Worm (Caenorhabditis elegans) whole organism, young adult: ENCODE results near the gene lipl-2.

Experiments used
- B0035.1 ChIP-seq: sonication (generic microtip); optimal IDR thresholded peaks from 2 replicates; lab custom pipeline; 2016; ENCODE audit warnings: missing genetic modification characterization, mild to moderate bottlenecking, missing compliant biosample characterization, missing genotype, missing genetic modification reagents
- B0336.3 ChIP-seq: fragments of 200-800 bp; sonication (Bioruptor generic); IDR thresholded peaks from 2 replicates; pipeline ENCODE4 v1.3.6; 2022; ENCODE audit warnings: missing genetic modification characterization, missing compliant biosample characterization
- D2030.7 ChIP-seq: fragments of 200-800 bp; sonication (Bioruptor generic); IDR thresholded peaks from 2 replicates; pipeline ENCODE4 v1.3.6; 2022; ENCODE audit warnings: missing genetic modification reagents, missing genetic modification characterization, missing compliant biosample characterization
- F39B2.1 ChIP-seq: fragments of 200-800 bp; sonication (Bioruptor generic); IDR thresholded peaks from 2 replicates; pipeline ENCODE4 v1.3.6; 2022; ENCODE audit warnings: missing genetic modification reagents, missing genetic modification characterization, missing compliant biosample characterization
- K12H6.12 ChIP-seq: fragments of 200-800 bp; sonication (Bioruptor generic); optimal IDR thresholded peaks from 2 replicates; lab custom pipeline; 2018; ENCODE audit warnings: mild to moderate bottlenecking, missing genetic modification characterization, missing compliant biosample characterization
- Y79H2A.3 ChIP-seq: fragments of 200-800 bp; sonication (Bioruptor generic); conservative IDR thresholded peaks from 2 replicates; pipeline ENCODE4 v1.3.6; 2022; ENCODE audit warnings: missing genetic modification reagents, missing genetic modification characterization, missing compliant biosample characterization
- Y95B8A.8 ChIP-seq: fragments of 200-800 bp; sonication (Bioruptor generic); IDR thresholded peaks from 2 replicates; pipeline ENCODE4 v1.3.6; 2022; ENCODE audit warnings: missing genetic modification reagents, missing genetic modification characterization, missing compliant biosample characterization
- athp-1 ChIP-seq: sonication (generic microtip); optimal IDR thresholded peaks from 2 replicates; lab custom pipeline; 2017; ENCODE audit warnings: mild to moderate bottlenecking, missing genetic modification characterization, missing compliant biosample characterization
- attf-5 ChIP-seq: fragments of 200-800 bp; sonication (Bioruptor generic); optimal IDR thresholded peaks from 2 replicates; lab custom pipeline; 2018; ENCODE audit warnings: mild to moderate bottlenecking, missing genetic modification characterization, missing compliant biosample characterization
- bed-1 ChIP-seq: fragments of 200-800 bp; sonication (Bioruptor generic); IDR thresholded peaks from 2 replicates; pipeline ENCODE4 v1.3.6; 2022; ENCODE audit warnings: missing genetic modification reagents, missing genetic modification characterization, missing compliant biosample characterization
- cebp-1 ChIP-seq, 2 experiments: fragments of 200-800 bp in 1 of 2; sonication (Bioruptor generic) in 1 of 2; sonication (generic microtip) in 1 of 2; IDR thresholded peaks in 1 of 2; optimal IDR thresholded peaks in 1 of 2; 2 replicates each; pipeline versions ENCODE4 v1.3.6 to Lab custom; 2017 to 2022; ENCODE audit warnings: missing compliant biosample characterization in 2 of 2, missing genetic modification characterization in 2 of 2, mild to moderate bottlenecking in 1 of 2, missing genetic modification reagents in 1 of 2, moderate library complexity in 1 of 2
- ceh-27 ChIP-seq: fragments of 200-800 bp; sonication (Bioruptor generic); optimal IDR thresholded peaks from 2 replicates; lab custom pipeline; 2018; ENCODE audit warnings: mild to moderate bottlenecking, missing genetic modification characterization, moderate library complexity, missing compliant biosample characterization
- ceh-40 ChIP-seq: fragments of 200-800 bp; sonication (Bioruptor generic); IDR thresholded peaks from 2 replicates; pipeline ENCODE4 v1.3.6; 2022; ENCODE audit warnings: missing genetic modification characterization, missing compliant biosample characterization
- ceh-58 ChIP-seq: fragments of 200-800 bp; sonication (Bioruptor generic); IDR thresholded peaks from 2 replicates; pipeline ENCODE4 v1.3.6; 2022; ENCODE audit warnings: missing genetic modification characterization, missing compliant biosample characterization
- ceh-79 ChIP-seq: sonication (generic microtip); optimal IDR thresholded peaks from 2 replicates; lab custom pipeline; 2017; ENCODE audit warnings: mild to moderate bottlenecking, missing genetic modification characterization, missing compliant biosample characterization
- ceh-91 ChIP-seq: fragments of 200-800 bp; sonication (Bioruptor generic); IDR thresholded peaks from 2 replicates; pipeline ENCODE4 v1.3.6; 2022; ENCODE audit warnings: missing genetic modification reagents, missing genetic modification characterization, missing compliant biosample characterization
- chd-7 ChIP-seq: sonication (generic microtip); optimal IDR thresholded peaks from 2 replicates; lab custom pipeline; 2016; ENCODE audit warnings: mild to moderate bottlenecking, missing genetic modification characterization, moderate library complexity, missing compliant biosample characterization
- dox-1 ChIP-seq: fragments of 200-800 bp; sonication (Bioruptor generic); IDR thresholded peaks from 2 replicates; pipeline ENCODE4 v1.3.6; 2022; ENCODE audit warnings: missing genetic modification reagents, missing genetic modification characterization, missing compliant biosample characterization
- dpl-1 ChIP-seq: fragments of 150-350 bp; optimal IDR thresholded peaks from 2 replicates; lab custom pipeline; 2014; ENCODE audit warnings: missing biosample characterization, missing genetic modification reagents, missing genetic modification characterization
- egrh-3 ChIP-seq: fragments of 200-800 bp; sonication (Bioruptor generic); IDR thresholded peaks from 2 replicates; pipeline ENCODE4 v1.3.6; 2022; ENCODE audit warnings: missing genetic modification reagents, missing genetic modification characterization, missing compliant biosample characterization
- fkh-3 ChIP-seq: sonication (generic microtip); optimal IDR thresholded peaks from 2 replicates; lab custom pipeline; 2016; ENCODE audit warnings: mild to moderate bottlenecking, missing genetic modification characterization, missing compliant biosample characterization
- gei-17 ChIP-seq: fragments of 200-800 bp; sonication (Bioruptor generic); optimal IDR thresholded peaks from 2 replicates; lab custom pipeline; 2018; ENCODE audit warnings: mild to moderate bottlenecking, missing genetic modification characterization, missing compliant biosample characterization
- hsf-1 ChIP-seq: fragments of 200-800 bp; sonication (Bioruptor generic); IDR thresholded peaks from 2 replicates; pipeline ENCODE4 v1.3.6; 2022; ENCODE audit warnings: missing genetic modification reagents, missing genetic modification characterization, missing compliant biosample characterization
- lag-1 ChIP-seq: fragments of 200-800 bp; sonication (Bioruptor generic); IDR thresholded peaks from 2 replicates; pipeline ENCODE4 v1.3.6; 2022; ENCODE audit warnings: missing genetic modification reagents, missing genetic modification characterization, missing compliant biosample characterization
- let-526 ChIP-seq: fragments of 200-800 bp; sonication (Bioruptor generic); IDR thresholded peaks from 2 replicates; pipeline ENCODE4 v1.3.6; 2022; ENCODE audit warnings: missing genetic modification reagents, missing genetic modification characterization, missing compliant biosample characterization
- let-607 ChIP-seq, 2 experiments: fragments of 200-800 bp in 1 of 2; sonication (Bioruptor generic) in 1 of 2; sonication (generic microtip) in 1 of 2; optimal IDR thresholded peaks; 2 replicates each; lab custom pipeline; 2016 to 2018; ENCODE audit warnings: mild to moderate bottlenecking in 2 of 2, missing compliant biosample characterization in 2 of 2, missing genetic modification characterization in 2 of 2, moderate library complexity in 2 of 2, missing genotype in 1 of 2
- lin-26 ChIP-seq: fragments of 200-800 bp; sonication (Bioruptor generic); IDR thresholded peaks from 2 replicates; pipeline ENCODE4 v1.3.6; 2022; ENCODE audit warnings: missing genetic modification reagents, missing genetic modification characterization, missing compliant biosample characterization
- lin-54 ChIP-seq: fragments of 200-800 bp; sonication (Bioruptor generic); optimal IDR thresholded peaks from 2 replicates; lab custom pipeline; 2018; ENCODE audit warnings: mild to moderate bottlenecking, missing genetic modification characterization, missing compliant biosample characterization
- lsy-27 ChIP-seq: sonication (generic microtip); optimal IDR thresholded peaks from 2 replicates; lab custom pipeline; 2017; ENCODE audit warnings: missing genetic modification characterization, mild to moderate bottlenecking, missing compliant biosample characterization, antibody characterized with exemption, missing genotype, borderline replicate concordance; ENCODE audit not compliant: insufficient read depth
- madf-10 ChIP-seq: sonication (generic microtip); optimal IDR thresholded peaks from 2 replicates; lab custom pipeline; 2016; ENCODE audit warnings: mild to moderate bottlenecking, missing genetic modification characterization, missing compliant biosample characterization
- madf-8 ChIP-seq: fragments of 200-800 bp; sonication (Bioruptor generic); conservative IDR thresholded peaks from 2 replicates; pipeline ENCODE4 v1.3.6; 2022; ENCODE audit warnings: missing genetic modification reagents, missing genetic modification characterization, missing compliant biosample characterization
- mes-4 ChIP-seq: sonication (generic microtip); optimal IDR thresholded peaks from 2 replicates; lab custom pipeline; 2016; ENCODE audit warnings: missing genotype, missing genetic modification characterization, missing compliant biosample characterization
- nhr-179 ChIP-seq: sonication (generic microtip); optimal IDR thresholded peaks from 2 replicates; lab custom pipeline; 2016; ENCODE audit warnings: mild to moderate bottlenecking, missing genetic modification characterization, missing compliant biosample characterization
- nhr-80 ChIP-seq: sonication (generic microtip); optimal IDR thresholded peaks from 2 replicates; lab custom pipeline; 2016; ENCODE audit warnings: missing genetic modification characterization, missing compliant biosample characterization
- pbrm-1 ChIP-seq: fragments of 200-800 bp; sonication (Bioruptor generic); IDR thresholded peaks from 2 replicates; pipeline ENCODE4 v1.3.6; 2022; ENCODE audit warnings: missing genetic modification reagents, missing genetic modification characterization, missing compliant biosample characterization
- rec-8 ChIP-seq, 2 experiments: sonication (generic microtip); optimal IDR thresholded peaks; 2 replicates each; lab custom pipeline; 2016; ENCODE audit warnings: mild to moderate bottlenecking in 2 of 2, missing genetic modification characterization in 2 of 2, missing genetic modification reagents in 2 of 2, missing genotype in 2 of 2, missing biosample characterization in 1 of 2, missing compliant biosample characterization in 1 of 2, moderate library complexity in 1 of 2
- repo-1 ChIP-seq: sonication (generic microtip); optimal IDR thresholded peaks from 2 replicates; lab custom pipeline; 2017; ENCODE audit warnings: mild to moderate bottlenecking, missing genetic modification characterization, missing compliant biosample characterization
- snpc-1.3 ChIP-seq: sonication (generic microtip); optimal IDR thresholded peaks from 2 replicates; lab custom pipeline; 2017; ENCODE audit warnings: missing genetic modification characterization, mild to moderate bottlenecking, missing compliant biosample characterization, antibody characterized with exemption, moderate library complexity, missing genotype, missing genetic modification reagents; ENCODE audit not compliant: insufficient read depth
- snpc-4 ChIP-seq, 5 experiments: fragments of 150-350 bp in 1 of 5; sonication (generic microtip) in 4 of 5; optimal IDR thresholded peaks; 2 replicates each; lab custom pipeline; 2014 to 2018; ENCODE audit warnings: missing genetic modification characterization in 5 of 5, missing biosample characterization in 3 of 5, antibody characterized with exemption in 2 of 5, mild to moderate bottlenecking in 2 of 5, missing compliant biosample characterization in 2 of 5, missing genotype in 2 of 5, moderate library complexity in 2 of 5, missing genetic modification reagents in 1 of 5
- somi-1 ChIP-seq: fragments of 200-800 bp; sonication (Bioruptor generic); optimal IDR thresholded peaks from 2 replicates; lab custom pipeline; 2018; ENCODE audit warnings: mild to moderate bottlenecking, missing genetic modification characterization, missing compliant biosample characterization
- tlf-1 ChIP-seq: fragments of 200-800 bp; sonication (Bioruptor generic); optimal IDR thresholded peaks from 2 replicates; lab custom pipeline; 2018; ENCODE audit warnings: mild to moderate bottlenecking, missing genetic modification characterization, missing compliant biosample characterization
- zfh-2 ChIP-seq: fragments of 200-800 bp; sonication (Bioruptor generic); conservative IDR thresholded peaks from 2 replicates; pipeline ENCODE4 v1.3.6; 2022; ENCODE audit warnings: missing genetic modification reagents, missing genetic modification characterization, missing compliant biosample characterization
- ztf-26 ChIP-seq: sonication (generic microtip); optimal IDR thresholded peaks from 2 replicates; lab custom pipeline; 2017; ENCODE audit warnings: missing genetic modification characterization, missing compliant biosample characterization
- ztf-28 ChIP-seq: fragments of 200-800 bp; sonication (Bioruptor generic); IDR thresholded peaks from 2 replicates; pipeline ENCODE4 v1.3.6; 2022; ENCODE audit warnings: missing genetic modification reagents, missing genetic modification characterization, missing compliant biosample characterization
- ztf-3 ChIP-seq: fragments of 200-800 bp; sonication (Bioruptor generic); optimal IDR thresholded peaks from 2 replicates; lab custom pipeline; 2018; ENCODE audit warnings: mild to moderate bottlenecking, missing genetic modification characterization, missing compliant biosample characterization

lipl-2 gene

ce11 chrV:9789657-9790261 is 1.6 kb upstream of the lipl-2 start, which contains the start of gene ztf-7 (continued):
- TF ChIP-seq K12H6.12 (tag; lab: Kevin White, UChicago) (peak; percentile 97), hsf-1 (GFP tag; lab: Robert Waterston, UW) (peak; percentile 62; the same call in 1 of the 2 replicates), fkh-3 (tag; lab: Kevin White, UChicago) (no peak), athp-1 (peak; percentile 61), cebp-1 (GFP tag; IDR thresholded peaks at IDR 0.05; lab: Robert Waterston, UW) (peak; percentile 75), cebp-1 (tag; optimal IDR thresholded peaks at IDR 0.05; lab: Kevin White, UChicago) (peak; percentile 96), snpc-1.3 (tag; lab: Kevin White, UChicago) (no peak), lin-26 (GFP tag; lab: Robert Waterston, UW) (no peak), tlf-1 (peak; percentile 97), egrh-3 (GFP tag; lab: Robert Waterston, UW) (no peak), snpc-4 (GFP tag; optimal IDR thresholded peaks at IDR 0.05; lab: Kevin White, UChicago) (peak; percentile 67), snpc-4 (tag; optimal IDR thresholded peaks at IDR 0.05; lab: Kevin White, UChicago) (peak in 3 of 4 experiments; percentile 77 to 87 (median 84)), madf-8 (GFP tag; lab: Robert Waterston, UW) (no peak), Y95B8A.8 (GFP tag; lab: Robert Waterston, UW) (peak; percentile 90), lsy-27 (tag; lab: Kevin White, UChicago) (no peak), rec-8 (tag; optimal IDR thresholded peaks at IDR 0.05; lab: Kevin White, UChicago) (no peak), ceh-79 (peak; percentile 32), B0035.1 (tag; lab: Kevin White, UChicago) (peak; percentile 77), mes-4 (no peak), dox-1 (peak; percentile 98), ceh-91 (GFP tag; lab: Robert Waterston, UW) (peak; percentile 37; the same call in 1 of the 2 replicates), lag-1 (GFP tag; lab: Robert Waterston, UW) (0 out of 2 replicates have a peak, but pooled peaks have one; percentile 56), chd-7 (tag; lab: Kevin White, UChicago) (peak; percentile 90), attf-5 (GFP tag; lab: Kevin White, UChicago) (peak; percentile 97), nhr-179 (tag; lab: Kevin White, UChicago) (no peak), F39B2.1 (no peak), bed-1 (GFP tag; lab: Robert Waterston, UW) (0 out of 2 replicates have a peak, but pooled peaks have one; percentile 75), D2030.7 (peak; percentile 26; the same call in 1 of the 2 replicates), repo-1 (tag; lab: Kevin White, UChicago) (peak; percentile 96), dpl-1 (GFP tag; lab: Kevin White, UChicago) (peak; percentile 49), let-526 (GFP tag; lab: Robert Waterston, UW) (peak; percentile 93), ztf-3 (GFP tag; lab: Kevin White, UChicago) (peak; percentile 75), zfh-2 (GFP tag; lab: Robert Waterston, UW) (no peak), B0336.3 (GFP tag; lab: Robert Waterston, UW) (peak; percentile 98), pbrm-1 (GFP tag; lab: Robert Waterston, UW) (peak; percentile 97)

- no peak for TF ChIP-seq let-526 (GFP tag; lab: Robert Waterston, UW)
- no peak for TF ChIP-seq ceh-40 (GFP tag; lab: Robert Waterston, UW)
- no peak for TF ChIP-seq gei-17 (GFP tag; lab: Kevin White, UChicago)
- no peak for TF ChIP-seq lag-1 (GFP tag; lab: Robert Waterston, UW)
- TF ChIP-seq lin-54 (GFP tag; lab: Kevin White, UChicago): no peak
- TF ChIP-seq madf-10: no peak
- no peak for TF ChIP-seq ztf-28
- no peak for TF ChIP-seq somi-1
- TF ChIP-seq let-607 (tag; optimal IDR thresholded peaks at IDR 0.05; lab: Kevin White, UChicago): peak in 1 of 2 experiments; percentile 52
- TF ChIP-seq ceh-27 (GFP tag; lab: Kevin White, UChicago): no peak
- peak; percentile 30 for TF ChIP-seq nhr-80 (tag; lab: Kevin White, UChicago)
- TF ChIP-seq Y79H2A.3: no peak
- TF ChIP-seq ztf-26: no peak
- TF ChIP-seq dox-1: no peak
- no peak for TF ChIP-seq rec-8 (tag; optimal IDR thresholded peaks at IDR 0.05; lab: Kevin White, UChicago)
- TF ChIP-seq repo-1 (tag; lab: Kevin White, UChicago): no peak
- no peak for TF ChIP-seq fkh-3 (tag; lab: Kevin White, UChicago)
- TF ChIP-seq ceh-58 (GFP tag; lab: Robert Waterston, UW): no peak
Observed at ce11 chrV:9794997-9795396, 3.6 kb downstream of the lipl-2 start.
